Fruit fly (Drosophila melanogaster): ENCODE measurements around the gene Vha26.

Vha26 gene

dm6 chr3R:5633437-5633836, 41.9 kb downstream of the Vha26 start, which contains the start of gene CG12171 (continued):
- TF ChIP-seq Sry-δ (GFP tag; optimal IDR thresholded peaks at IDR 0.05) (peak; percentile 24), Hr39 (optimal IDR thresholded peaks at IDR 0.05) (no peak), Dll (GFP tag; IDR thresholded peaks at IDR 0.05; ENCODE audit: partially characterized antibody) (peak; percentile 36; the same call in 1 of the 4 replicates), tll (GFP tag; optimal IDR thresholded peaks at IDR 0.05) (peak in 1 of 2 experiments; percentile 23), MBD-R2 (GFP tag; IDR thresholded peaks at IDR 0.05) (peak; percentile 52; the same call in 1 of the 2 replicates), gro (GFP tag; optimal IDR thresholded peaks at IDR 0.05) (no peak), lilli (GFP tag; optimal IDR thresholded peaks at IDR 0.05) (no peak), CG9215 (GFP tag; IDR thresholded peaks at IDR 0.05) (no peak), CG7556 (GFP tag; optimal IDR thresholded peaks at IDR 0.05) (no peak), mirr (GFP tag; optimal IDR thresholded peaks at IDR 0.05) (peak; percentile 65), knrl (GFP tag; IDR thresholded peaks at IDR 0.05; ENCODE audit: partially characterized antibody) (no peak), CG6272 (GFP tag; IDR thresholded peaks at IDR 0.05) (no peak), Scr (GFP tag; IDR thresholded peaks at IDR 0.05; ENCODE audit: partially characterized antibody) (peak; percentile 43), CG13296 (GFP tag; optimal IDR thresholded peaks at IDR 0.05) (no peak), CG6765 (GFP tag; optimal IDR thresholded peaks at IDR 0.05) (no peak), oc (tag; optimal IDR thresholded peaks at IDR 0.05) (no peak), CG16863 (GFP tag; optimal IDR thresholded peaks at IDR 0.05) (no peak), ftz-f1 (GFP tag; optimal IDR thresholded peaks at IDR 0.05) (peak; percentile 83), ERR (GFP tag; optimal IDR thresholded peaks at IDR 0.05) (peak; percentile 40), MESR4 (GFP tag; optimal IDR thresholded peaks at IDR 0.05) (peak; percentile 54), Adf1 (GFP tag; IDR thresholded peaks at IDR 0.05) (no peak), so (GFP tag; IDR thresholded peaks at IDR 0.05) (no peak), cas (GFP tag; IDR thresholded peaks at IDR 0.05) (no peak), Neu2 (GFP tag; optimal IDR thresholded peaks at IDR 0.05; ENCODE audit: borderline replicate concordance) (no peak), CG14860 (GFP tag; IDR thresholded peaks at IDR 0.05; ENCODE audit: partially characterized antibody) (no peak), BEAF-32 (GFP tag; optimal IDR thresholded peaks at IDR 0.05) (peak; percentile 52), gt (GFP tag; IDR thresholded peaks at IDR 0.05) (no peak), gem (tag; optimal IDR thresholded peaks at IDR 0.05) (no peak), CG15514 (GFP tag; optimal IDR thresholded peaks at IDR 0.05) (peak; percentile 76), stc (GFP tag; IDR thresholded peaks at IDR 0.05) (no peak), Spps (tag; optimal IDR thresholded peaks at IDR 0.05) (no peak), sug (tag; optimal IDR thresholded peaks at IDR 0.05) (peak; percentile 16), pan (optimal IDR thresholded peaks at IDR 0.05) (no peak), pan (GFP tag; optimal IDR thresholded peaks at IDR 0.05 in 1 of 2, IDR thresholded peaks at IDR 0.05 in 1 of 2) (no peak), CG10366 (GFP tag; IDR thresholded peaks at IDR 0.05) (no peak), dysf (GFP tag; IDR thresholded peaks at IDR 0.05) (no peak), CG10959 (GFP tag; IDR thresholded peaks at IDR 0.05) (no peak), Ssrp (tag; optimal IDR thresholded peaks at IDR 0.05) (no peak), CG30403 (GFP tag; optimal IDR thresholded peaks at IDR 0.05) (no peak), NFAT (GFP tag; IDR thresholded peaks at IDR 0.05) (no peak), scrt (GFP tag; optimal IDR thresholded peaks at IDR 0.05) (no peak), CG12769 (tag; optimal IDR thresholded peaks at IDR 0.05) (no peak), CG1603 (tag; optimal IDR thresholded peaks at IDR 0.05) (no peak), CG34376 (GFP tag; optimal IDR thresholded peaks at IDR 0.05) (peak; percentile 57), CG2116 (GFP tag; optimal IDR thresholded peaks at IDR 0.05) (peak; percentile 96), sisA (GFP tag; IDR thresholded peaks at IDR 0.05) (no peak), nom (GFP tag; optimal IDR thresholded peaks at IDR 0.05) (no peak), vfl (GFP tag; optimal IDR thresholded peaks at IDR 0.05) (no peak), CG10654 (GFP tag; optimal IDR thresholded peaks at IDR 0.05) (no peak), Elba2 (GFP tag; optimal IDR thresholded peaks at IDR 0.05) (no peak), CHES-1-like (GFP tag; optimal IDR thresholded peaks at IDR 0.05) (no peak), unc-4 (GFP tag; IDR thresholded peaks at IDR 0.05; ENCODE audit: partially characterized antibody) (no peak)

All from whole organism, embryonic.